Worm (Caenorhabditis elegans) whole organism, L3 larva: Measurements from ENCODE around the gene srx-43.

Source experiments
- R02D3.7 ChIP-seq: fragments of 150-350 bp; optimal IDR thresholded peaks from 2 replicates; lab custom pipeline; 2014; ENCODE audit warnings: missing biosample characterization, missing genetic modification characterization
- ZK546.5 ChIP-seq: sonication (generic microtip); optimal IDR thresholded peaks from 2 replicates; lab custom pipeline; 2017; ENCODE audit warnings: missing biosample characterization, missing genetic modification characterization
- ama-1 ChIP-seq: fragments of 150-350 bp; optimal IDR thresholded peaks from 2 replicates; lab custom pipeline; 2018
- ceh-16 ChIP-seq: sonication (generic microtip); optimal IDR thresholded peaks from 2 replicates; lab custom pipeline; 2017; ENCODE audit warnings: missing biosample characterization, missing genetic modification characterization
- ceh-9 ChIP-seq: sonication (generic microtip); optimal IDR thresholded peaks from 2 replicates; lab custom pipeline; 2018; ENCODE audit warnings: missing biosample characterization, missing genetic modification characterization
- daf-12 ChIP-seq: fragments of 150-350 bp; optimal IDR thresholded peaks from 2 replicates; lab custom pipeline; 2014; ENCODE audit warnings: missing biosample characterization, missing genetic modification reagents, missing genetic modification characterization
- elt-2 ChIP-seq: sonication (generic microtip); optimal IDR thresholded peaks from 2 replicates; lab custom pipeline; 2016; ENCODE audit warnings: missing genetic modification reagents, mild to moderate bottlenecking, missing genetic modification characterization, missing compliant biosample characterization
- elt-3 ChIP-seq, 3 experiments: fragments of 150-350 bp in 1 of 3; sonication (generic microtip) in 2 of 3; optimal IDR thresholded peaks; 2 replicates in 2 of 3; 4 replicates in 1 of 3; lab custom pipeline; 2014 to 2017; ENCODE audit warnings: missing biosample characterization in 3 of 3, missing genetic modification characterization in 3 of 3
- fos-1 ChIP-seq: fragments of 150-350 bp; optimal IDR thresholded peaks from 2 replicates; lab custom pipeline; 2014; ENCODE audit warnings: missing biosample characterization, missing genetic modification characterization
- jun-1 ChIP-seq: fragments of 150-350 bp; optimal IDR thresholded peaks from 2 replicates; lab custom pipeline; 2014; ENCODE audit warnings: missing biosample characterization, missing genetic modification reagents, missing genetic modification characterization
- lin-15B ChIP-seq: fragments of 150-350 bp; optimal IDR thresholded peaks from 2 replicates; lab custom pipeline; 2014; ENCODE audit warnings: missing biosample characterization, missing genetic modification characterization
- lin-39 ChIP-seq: fragments of 150-350 bp; optimal IDR thresholded peaks from 2 replicates; lab custom pipeline; 2018; ENCODE audit warnings: missing biosample characterization, missing genetic modification reagents, missing genetic modification characterization
- mdl-1 ChIP-seq: fragments of 150-350 bp; optimal IDR thresholded peaks from 2 replicates; lab custom pipeline; 2014; ENCODE audit warnings: missing biosample characterization, missing genetic modification characterization
- mml-1 ChIP-seq: fragments of 150-350 bp; sonication (generic microtip); optimal IDR thresholded peaks from 3 replicates; lab custom pipeline; 2014; ENCODE audit warnings: missing biosample characterization, missing genetic modification characterization
- nhr-11 ChIP-seq: fragments of 150-350 bp; optimal IDR thresholded peaks from 2 replicates; lab custom pipeline; 2014; ENCODE audit warnings: missing biosample characterization, missing genetic modification characterization
- nhr-12 ChIP-seq: fragments of 150-350 bp; optimal IDR thresholded peaks from 2 replicates; lab custom pipeline; 2014; ENCODE audit warnings: missing biosample characterization, missing genetic modification characterization
- nhr-25 ChIP-seq: sonication (generic microtip); optimal IDR thresholded peaks from 2 replicates; lab custom pipeline; 2017; ENCODE audit warnings: missing biosample characterization, missing genetic modification characterization
- nhr-67 ChIP-seq: fragments of 150-350 bp; optimal IDR thresholded peaks from 2 replicates; lab custom pipeline; 2014; ENCODE audit warnings: missing biosample characterization, missing genetic modification characterization
- nhr-76 ChIP-seq: fragments of 150-350 bp; sonication (generic microtip); optimal IDR thresholded peaks from 5 replicates; lab custom pipeline; 2014; ENCODE audit warnings: missing biosample characterization, missing genetic modification characterization
- nhr-77 ChIP-seq: fragments of 150-350 bp; optimal IDR thresholded peaks from 2 replicates; lab custom pipeline; 2014; ENCODE audit warnings: missing biosample characterization, missing genetic modification characterization
- pha-4 ChIP-seq: fragments of 150-350 bp; optimal IDR thresholded peaks from 2 replicates; lab custom pipeline; 2014; ENCODE audit warnings: missing biosample characterization, missing genetic modification reagents, missing genetic modification characterization
- skn-1 ChIP-seq: fragments of 150-350 bp; optimal IDR thresholded peaks from 2 replicates; lab custom pipeline; 2014; ENCODE audit warnings: missing biosample characterization, missing genetic modification characterization
- tbx-2 ChIP-seq: sonication (generic microtip); optimal IDR thresholded peaks from 2 replicates; lab custom pipeline; 2016; ENCODE audit warnings: mild to moderate bottlenecking, missing genetic modification characterization, missing compliant biosample characterization
- unc-62 ChIP-seq: fragments of 150-350 bp; sonication (generic microtip); optimal IDR thresholded peaks from 4 replicates; lab custom pipeline; 2014; ENCODE audit warnings: missing biosample characterization, missing genetic modification reagents, missing genetic modification characterization
- zag-1 ChIP-seq: fragments of 150-350 bp; optimal IDR thresholded peaks from 2 replicates; lab custom pipeline; 2014; ENCODE audit warnings: missing biosample characterization, missing genetic modification characterization
- ztf-4 ChIP-seq: fragments of 150-350 bp; optimal IDR thresholded peaks from 2 replicates; lab custom pipeline; 2014; ENCODE audit warnings: missing biosample characterization, missing genetic modification characterization

The srx-43 gene

DNA sequence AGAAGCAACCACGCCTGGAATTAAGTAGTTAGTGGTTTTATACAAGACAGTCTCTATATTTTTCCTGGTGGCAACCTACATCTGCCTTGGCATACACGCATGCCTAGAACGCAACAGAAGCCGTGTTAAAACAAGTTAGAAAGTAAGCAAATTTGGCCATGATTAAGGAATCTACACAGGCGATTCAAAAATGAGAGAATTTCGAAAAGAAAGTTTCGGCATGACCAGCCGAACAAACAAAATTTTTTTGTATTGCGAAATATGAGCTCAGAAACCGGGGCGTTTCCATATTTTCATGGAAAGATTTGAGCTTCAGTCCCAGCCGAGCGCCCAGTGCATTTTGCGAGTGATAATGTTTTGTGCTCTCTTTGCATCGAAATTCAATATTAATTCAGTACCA is 42.4 kb downstream of the srx-43 start, which contains the start of gene F14H3.15:
Gene F14H3.15, minus strand, starts transcription at position 101 of the 400 bp plus-strand sequence.
- TF ChIP-seq mml-1 (tag; lab: Kevin White, UChicago) (no peak), ceh-16 (tag; lab: Kevin White, UChicago) (no peak), fos-1 (tag; lab: Kevin White, UChicago) (no peak), pha-4 (tag; lab: Kevin White, UChicago) (no peak)

DNA sequence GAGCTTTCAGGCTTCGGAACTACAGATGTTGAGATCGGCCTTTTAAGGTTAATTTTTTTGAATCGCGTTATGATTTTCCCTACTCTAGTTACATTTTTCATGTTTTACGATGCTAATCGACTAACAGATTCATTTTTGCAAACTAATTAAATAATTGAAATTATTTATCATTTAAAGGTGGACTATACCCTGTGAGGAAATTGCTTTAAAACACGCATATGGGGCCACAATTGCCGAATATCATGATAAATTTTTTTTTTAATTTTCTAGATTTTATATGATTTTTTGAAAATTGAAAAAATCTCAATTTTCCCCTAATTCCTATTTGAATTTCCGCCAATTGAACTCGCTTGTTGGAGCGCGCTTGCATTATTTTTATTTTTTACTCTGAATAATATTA is 44.2 kb downstream of the srx-43 start, which contains the start of gene fbxa-100:
Gene fbxa-100, minus strand, starts transcription at position 101 of the 400 bp plus-strand sequence.
- TF ChIP-seq zag-1 (tag; lab: Kevin White, UChicago) (no peak), elt-3 (tag; optimal IDR thresholded peaks at IDR 0.05; lab: Kevin White, UChicago) (no peak)

DNA sequence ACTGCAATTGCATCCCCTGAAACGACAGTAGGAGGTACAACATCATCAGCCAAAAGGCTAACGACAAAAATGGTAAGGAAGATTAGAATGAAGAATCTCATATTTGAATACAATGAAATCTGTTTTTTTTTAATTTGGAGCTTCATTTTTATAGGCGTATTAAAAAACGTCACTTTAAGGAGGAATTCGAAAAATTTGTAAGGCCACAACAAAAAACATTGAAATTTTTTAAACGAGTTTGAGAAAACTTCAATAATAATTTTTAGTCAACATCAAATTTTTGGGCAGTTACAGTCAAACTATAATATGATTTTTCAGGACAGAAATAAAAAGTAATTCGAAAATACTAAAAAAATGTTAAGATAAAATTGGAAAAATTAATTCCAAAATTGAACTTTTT is 45.0 kb downstream of the srx-43 start, which contains the start of gene F14H3.14:
Gene F14H3.14, minus strand, starts transcription at position 101 of the 400 bp plus-strand sequence.
- TF ChIP-seq ama-1 (no peak), mml-1 (tag; lab: Kevin White, UChicago) (no peak), nhr-76 (tag; lab: Kevin White, UChicago) (no peak), nhr-77 (tag; lab: Kevin White, UChicago) (no peak), nhr-12 (no peak), lin-39 (tag; lab: Kevin White, UChicago) (no peak), lin-15B (tag; lab: Kevin White, UChicago) (no peak), elt-2 (tag; lab: Kevin White, UChicago) (no peak), ZK546.5 (tag; lab: Kevin White, UChicago) (no peak), R02D3.7 (no peak), mdl-1 (no peak), unc-62 (GFP tag; lab: Kevin White, UChicago) (no peak), skn-1 (tag; lab: Kevin White, UChicago) (no peak), daf-12 (tag; lab: Kevin White, UChicago) (no peak), nhr-11 (tag; lab: Kevin White, UChicago) (no peak)
- TF ChIP-seq, all 47 proteins: peak for 0

DNA sequence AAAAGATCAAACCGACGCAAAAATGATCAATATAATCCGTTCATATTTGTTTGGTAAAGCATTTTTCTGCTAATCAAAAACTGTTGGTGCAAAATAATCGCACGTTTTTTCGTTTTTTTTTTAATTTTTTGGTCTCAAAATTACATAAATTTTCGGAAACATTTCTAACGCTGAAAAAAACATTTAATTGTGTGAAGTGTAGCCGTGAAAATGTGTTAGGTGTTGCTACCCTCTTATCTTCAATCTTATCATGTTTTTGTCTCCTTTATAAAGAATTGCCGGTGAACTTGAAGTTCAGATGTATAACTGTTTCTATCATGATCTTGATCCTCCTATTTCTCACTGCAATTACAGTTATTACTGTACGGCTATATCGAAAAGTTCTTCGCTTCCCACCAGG is 51.2 kb downstream of the srx-43 start, which contains the start of gene cyp-35D1:
Gene cyp-35D1, plus strand, starts transcription at position 301 of the 400 bp plus-strand sequence.
- TF ChIP-seq ztf-4 (tag; lab: Kevin White, UChicago): no peak
- TF ChIP-seq nhr-25 (tag; lab: Kevin White, UChicago): no peak
- TF ChIP-seq ZK546.5 (tag; lab: Kevin White, UChicago): no peak
- no peak for TF ChIP-seq ceh-9 (tag; lab: Kevin White, UChicago)
- TF ChIP-seq tbx-2: no peak
- no peak for TF ChIP-seq jun-1 (tag; lab: Kevin White, UChicago)
- TF ChIP-seq nhr-67 (tag; lab: Kevin White, UChicago): no peak
